Fruit fly (Drosophila melanogaster): ENCODE results near the gene CG4935.
A peak's percentile ranks its signal among the peaks of the same experiment; 100 is the strongest.

Gene CG4935

dm6 chr2L:16261576-16262217 is at the start of gene CG4935, which contains the start of gene twe:
TSS of gene CG4935 (plus strand) at chr2L:16262141.
TSS of gene twe (minus strand) at chr2L:16261877.
- no peak for TF ChIP-seq CG8478 (optimal IDR thresholded peaks at IDR 0.05)
- no peak for TF ChIP-seq usp (GFP tag; optimal IDR thresholded peaks at IDR 0.05)
- TF ChIP-seq psq (optimal IDR thresholded peaks at IDR 0.05) = no peak
- no peak for TF ChIP-seq Dll (optimal IDR thresholded peaks at IDR 0.05)
- TF ChIP-seq EcR (GFP tag; optimal IDR thresholded peaks at IDR 0.05) = no peak
- TF ChIP-seq pan (optimal IDR thresholded peaks at IDR 0.05) = no peak

DNA sequence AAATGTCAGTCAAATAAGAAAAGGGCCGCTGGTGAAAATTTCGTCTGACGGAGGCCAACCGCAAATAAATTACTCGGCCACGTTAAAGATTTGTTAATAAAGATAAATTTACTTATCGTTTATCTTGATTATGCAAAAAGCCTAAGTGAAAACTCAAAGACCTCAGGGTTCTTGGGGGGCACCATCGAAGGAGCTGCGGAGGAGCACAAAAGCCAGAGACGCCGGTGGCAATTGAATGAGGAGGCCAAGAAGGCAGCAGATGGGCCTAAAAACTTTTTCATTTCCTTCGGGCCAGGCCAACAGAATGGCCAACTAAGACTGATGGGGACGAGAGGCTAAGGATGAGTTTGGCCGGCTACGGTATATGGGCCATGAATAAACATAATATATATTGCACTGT is 45.6 kb upstream of the CG4935 start:
- TF ChIP-seq EcR (GFP tag; optimal IDR thresholded peaks at IDR 0.05) = no peak
- no peak for TF ChIP-seq Dll (optimal IDR thresholded peaks at IDR 0.05)
- TF ChIP-seq CG8478 (optimal IDR thresholded peaks at IDR 0.05) = no peak
- no peak for TF ChIP-seq psq (optimal IDR thresholded peaks at IDR 0.05)
- no peak for TF ChIP-seq usp (GFP tag; optimal IDR thresholded peaks at IDR 0.05)
- no peak for TF ChIP-seq pan (optimal IDR thresholded peaks at IDR 0.05)

DNA sequence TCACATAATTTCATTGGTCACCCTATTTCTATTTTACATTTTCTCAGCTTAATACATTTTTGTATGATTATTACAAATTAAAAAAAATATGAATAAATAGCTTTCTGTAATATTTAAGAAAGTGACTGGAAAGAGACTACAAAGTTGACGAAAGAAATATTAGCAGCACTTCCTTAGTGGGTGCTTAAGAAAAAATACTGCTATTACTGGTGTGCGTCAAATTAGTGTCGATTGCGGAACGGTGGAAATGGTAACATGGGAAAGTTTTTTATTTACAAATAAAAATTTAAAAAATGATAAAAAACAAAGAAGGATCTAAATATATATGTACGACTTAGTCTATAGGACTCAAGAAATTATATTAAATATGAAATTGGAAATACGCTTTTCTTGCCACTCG is 38.0 kb upstream of the CG4935 start:
- TF ChIP-seq psq (optimal IDR thresholded peaks at IDR 0.05) = no peak
- no peak for TF ChIP-seq EcR (GFP tag; optimal IDR thresholded peaks at IDR 0.05)
- no peak for TF ChIP-seq usp (GFP tag; optimal IDR thresholded peaks at IDR 0.05)
- TF ChIP-seq pan (optimal IDR thresholded peaks at IDR 0.05) = no peak
- no peak for TF ChIP-seq CG8478 (optimal IDR thresholded peaks at IDR 0.05)
- no peak for TF ChIP-seq Dll (optimal IDR thresholded peaks at IDR 0.05)

- TF ChIP-seq CG8478 (optimal IDR thresholded peaks at IDR 0.05) (no peak), usp (GFP tag; optimal IDR thresholded peaks at IDR 0.05) (no peak), EcR (GFP tag; optimal IDR thresholded peaks at IDR 0.05) (no peak), Dll (optimal IDR thresholded peaks at IDR 0.05) (no peak), psq (optimal IDR thresholded peaks at IDR 0.05) (no peak), pan (optimal IDR thresholded peaks at IDR 0.05) (no peak)
Measured at dm6 chr2L:16231265-16231664, 30.7 kb upstream of the CG4935 start, which contains the start of gene Ca-Ma2d. TSS of gene Ca-Ma2d (plus strand) at chr2L:16231475.

DNA sequence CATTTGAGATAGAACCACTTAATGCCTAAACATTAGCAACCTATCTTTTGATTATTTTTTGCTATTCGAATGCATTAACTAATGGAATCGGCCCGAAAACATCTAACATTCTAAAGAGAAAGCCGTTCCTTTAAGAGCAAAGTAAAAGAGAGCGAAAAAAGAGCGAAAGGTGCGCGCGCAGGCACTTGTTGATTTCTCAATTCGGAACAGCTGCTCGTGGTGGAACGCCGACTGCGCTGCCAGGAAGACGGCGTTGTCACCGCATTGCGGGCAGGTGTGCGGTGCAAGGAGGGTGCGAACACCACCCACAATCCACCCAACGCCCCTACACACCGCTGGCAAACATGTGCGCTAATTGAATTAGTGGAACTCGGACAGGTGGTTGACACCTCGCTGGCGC is 27.1 kb upstream of the CG4935 start:
- no peak for TF ChIP-seq Dll (optimal IDR thresholded peaks at IDR 0.05)

DNA sequence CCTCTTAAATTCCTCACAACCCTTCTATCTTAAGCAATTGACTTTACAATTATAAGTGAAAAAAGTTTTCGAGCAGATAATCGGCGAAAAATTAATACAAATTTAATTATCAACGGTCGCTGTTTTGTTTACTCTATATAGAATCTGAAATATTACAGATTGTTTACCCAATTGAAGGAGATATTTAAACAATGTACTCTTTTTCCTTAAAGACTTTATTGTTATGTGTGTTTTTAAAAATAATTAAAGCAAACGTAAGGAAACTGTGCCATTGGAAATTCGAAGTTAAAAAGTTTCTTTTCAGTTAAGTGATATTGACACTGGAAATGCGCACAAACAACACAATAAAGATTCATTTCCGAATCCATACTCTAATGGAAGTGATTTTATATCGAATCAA is 20.3 kb upstream of the CG4935 start, which contains the start of gene CG42818:
Gene CG42818 (plus strand): TSS at position 301 of the 400 bp plus-strand sequence.
- TF ChIP-seq usp (GFP tag; optimal IDR thresholded peaks at IDR 0.05) (no peak), Dll (optimal IDR thresholded peaks at IDR 0.05) (no peak), psq (optimal IDR thresholded peaks at IDR 0.05) (no peak), pan (optimal IDR thresholded peaks at IDR 0.05) (no peak), EcR (GFP tag; optimal IDR thresholded peaks at IDR 0.05) (no peak), CG8478 (optimal IDR thresholded peaks at IDR 0.05) (no peak)

DNA sequence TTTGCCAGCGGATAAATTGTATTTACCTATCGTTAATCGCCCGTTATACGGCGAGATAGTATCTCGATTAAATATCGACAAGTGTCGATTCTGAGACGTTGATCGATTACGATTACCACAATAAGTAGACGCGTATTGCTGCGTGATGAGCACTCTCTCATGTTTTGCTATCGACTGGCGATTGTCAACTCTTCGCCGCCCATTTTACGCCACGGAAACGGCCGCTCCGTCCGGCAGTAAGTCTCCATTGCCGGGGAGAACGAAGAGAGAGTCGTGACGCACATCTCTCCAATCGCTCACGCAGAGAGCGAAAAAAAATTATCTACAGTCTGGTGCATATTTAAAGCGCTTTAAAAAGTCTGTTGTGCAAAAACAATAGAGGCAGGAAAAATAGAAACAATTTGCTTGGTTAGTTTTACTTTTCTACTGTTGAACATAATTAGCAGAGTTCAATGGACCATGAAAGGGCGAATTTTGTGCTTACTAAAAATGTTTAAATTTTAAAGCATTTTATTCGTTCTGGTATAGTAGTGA is 10.3 kb upstream of the CG4935 start, which contains the start of gene CG46309:
Gene CG46309 (minus strand): TSS at position 191 of the 534 bp plus-strand sequence.
- TF ChIP-seq EcR (GFP tag; optimal IDR thresholded peaks at IDR 0.05) (no peak), Dll (optimal IDR thresholded peaks at IDR 0.05) (no peak), CG8478 (optimal IDR thresholded peaks at IDR 0.05) (no peak), pan (optimal IDR thresholded peaks at IDR 0.05) (no peak), usp (GFP tag; optimal IDR thresholded peaks at IDR 0.05) (no peak), psq (optimal IDR thresholded peaks at IDR 0.05) (no peak)

- no peak for TF ChIP-seq EcR (GFP tag; optimal IDR thresholded peaks at IDR 0.05)
- no peak for TF ChIP-seq pan (optimal IDR thresholded peaks at IDR 0.05)
- TF ChIP-seq psq (optimal IDR thresholded peaks at IDR 0.05) = no peak
- TF ChIP-seq CG8478 (optimal IDR thresholded peaks at IDR 0.05) = no peak
- no peak for TF ChIP-seq usp (GFP tag; optimal IDR thresholded peaks at IDR 0.05)
- no peak for TF ChIP-seq Dll (optimal IDR thresholded peaks at IDR 0.05)
Measured at dm6 chr2L:16255232-16256117, 6.5 kb upstream of the CG4935 start.

- no peak for TF ChIP-seq CG8478 (optimal IDR thresholded peaks at IDR 0.05)
- no peak for TF ChIP-seq pan (optimal IDR thresholded peaks at IDR 0.05)
- TF ChIP-seq psq (optimal IDR thresholded peaks at IDR 0.05) = no peak
- TF ChIP-seq Dll (optimal IDR thresholded peaks at IDR 0.05) = no peak
- no peak for TF ChIP-seq EcR (GFP tag; optimal IDR thresholded peaks at IDR 0.05)
- TF ChIP-seq usp (GFP tag; optimal IDR thresholded peaks at IDR 0.05) = no peak
Measured at dm6 chr2L:16256118-16256435, 5.9 kb upstream of the CG4935 start.

DNA sequence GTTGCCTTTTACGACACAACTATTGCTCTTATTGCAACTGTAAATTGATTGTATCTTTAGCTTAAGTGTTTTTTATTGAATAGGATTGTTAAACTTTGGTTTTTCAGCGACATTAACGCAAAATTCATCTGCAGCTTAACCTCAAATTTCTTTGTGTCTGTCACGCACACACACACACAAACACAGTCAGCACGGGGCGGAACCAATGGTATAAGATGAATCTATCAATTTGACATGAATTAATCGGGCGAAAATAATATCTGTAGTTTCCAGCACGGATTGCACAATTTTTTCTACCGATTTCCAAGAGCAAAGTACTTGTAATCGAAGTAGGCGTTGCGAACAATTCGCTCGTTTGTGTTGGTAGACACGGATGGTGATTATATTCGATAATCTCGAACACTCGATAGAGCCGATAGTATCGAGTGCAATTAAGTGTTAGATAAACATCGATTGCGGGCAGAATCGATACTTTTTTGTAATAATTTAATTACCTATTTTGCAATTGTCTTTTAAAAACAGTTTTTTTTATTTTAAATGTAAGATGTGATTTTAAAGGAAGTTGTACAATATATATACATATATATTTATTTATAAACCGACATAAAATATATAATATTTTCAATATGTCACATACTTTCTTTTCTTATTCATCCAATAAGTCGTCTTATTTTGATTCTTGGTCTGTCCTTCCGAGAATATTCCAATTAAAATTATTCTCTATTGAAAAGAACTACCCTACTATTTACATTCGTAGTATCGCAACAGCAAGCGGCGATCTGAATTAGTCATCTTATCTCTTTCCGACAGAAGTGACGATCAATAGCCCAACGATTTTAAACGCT is 4.5 kb upstream of the CG4935 start, which contains the start of the genes PRL-1 and EndoGI:
Gene PRL-1 (minus strand): TSS at position 380 of the 845 bp plus-strand sequence.
Gene EndoGI (plus strand): TSS at position 462 of the 845 bp plus-strand sequence.
- TF ChIP-seq pan (optimal IDR thresholded peaks at IDR 0.05) (no peak), usp (GFP tag; optimal IDR thresholded peaks at IDR 0.05) (no peak), CG8478 (optimal IDR thresholded peaks at IDR 0.05) (peak; percentile 47), psq (optimal IDR thresholded peaks at IDR 0.05) (no peak)

DNA sequence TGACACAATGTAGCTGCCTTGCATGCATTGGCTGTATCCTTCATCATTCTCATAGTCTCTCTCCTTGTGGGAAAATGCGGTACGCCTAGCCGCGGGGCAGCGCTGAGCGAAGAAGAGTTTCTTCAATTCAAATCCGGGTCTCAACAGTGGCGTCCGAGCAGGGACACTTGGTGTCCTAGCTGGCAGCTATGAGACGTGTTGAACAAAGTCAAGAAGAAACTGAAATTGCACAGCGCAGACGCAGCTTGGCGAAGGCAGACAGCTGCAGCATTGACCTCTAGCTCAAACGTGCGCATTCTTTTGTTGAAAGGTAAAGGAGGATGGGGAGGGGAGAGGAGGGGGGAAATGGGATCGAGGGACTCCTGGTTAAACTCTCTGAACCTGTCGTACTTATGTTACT is 1.8 kb downstream of the CG4935 start:
- TF ChIP-seq usp (GFP tag; optimal IDR thresholded peaks at IDR 0.05) (no peak), EcR (GFP tag; optimal IDR thresholded peaks at IDR 0.05) (no peak), Dll (optimal IDR thresholded peaks at IDR 0.05) (no peak), psq (optimal IDR thresholded peaks at IDR 0.05) (no peak), pan (optimal IDR thresholded peaks at IDR 0.05) (no peak), CG8478 (optimal IDR thresholded peaks at IDR 0.05) (no peak)

Measured in whole organism.